Fruit fly (Drosophila melanogaster) whole organism, embryonic: Measurements from ENCODE around the gene Papss.

Experiments used
- Ada2b ChIP-seq: fragments of 200-800 bp; sonication (Bioruptor generic); IDR thresholded peaks from 2 replicates; pipeline ENCODE4 v1.3.6; 2022; ENCODE audit warnings: missing biosample characterization, missing genetic modification characterization
- Awh ChIP-seq: fragments of 200-800 bp; sonication (Bioruptor generic); IDR thresholded peaks from 2 replicates; pipeline ENCODE4, ENCODE4 v1.3.6; 2022; ENCODE audit warnings: missing biosample characterization, missing genetic modification characterization
- Bdp1 ChIP-seq: fragments of 200-800 bp; sonication (Bioruptor generic); optimal IDR thresholded peaks from 3 replicates; lab custom pipeline; 2016; ENCODE audit warnings: missing biosample characterization, missing genetic modification characterization
- CG12071 ChIP-seq: fragments of 200-800 bp; sonication (Bioruptor generic); optimal IDR thresholded peaks from 3 replicates; lab custom pipeline; 2018; ENCODE audit warnings: missing biosample characterization, mild to moderate bottlenecking, missing genetic modification characterization
- CG12659 ChIP-seq: fragments of 200-800 bp; sonication (Bioruptor generic); optimal IDR thresholded peaks from 3 replicates; lab custom pipeline; 2017; ENCODE audit warnings: mild to moderate bottlenecking, missing biosample characterization, missing genetic modification reagents, missing genetic modification characterization
- CG12769 ChIP-seq: fragments of 200-800 bp; sonication (Bioruptor generic); optimal IDR thresholded peaks from 2 replicates; lab custom pipeline; 2019; ENCODE audit warnings: missing biosample characterization, mild to moderate bottlenecking, missing genetic modification characterization, moderate library complexity
- CG14014 ChIP-seq: fragments of 200-800 bp; sonication (Bioruptor generic); IDR thresholded peaks from 2 replicates; pipeline ENCODE4 v1.3.6; 2022; ENCODE audit warnings: missing biosample characterization, missing genetic modification characterization
- CG14710 ChIP-seq: fragments of 200-800 bp; sonication (Bioruptor generic); optimal IDR thresholded peaks from 3 replicates; lab custom pipeline; 2019; ENCODE audit warnings: missing biosample characterization, mild to moderate bottlenecking, missing genetic modification characterization, moderate library complexity
- CG15514 ChIP-seq: fragments of 200-800 bp; sonication (Bioruptor generic); optimal IDR thresholded peaks from 3 replicates; lab custom pipeline; 2017; ENCODE audit warnings: missing biosample characterization, missing genetic modification characterization, mild to moderate bottlenecking, moderate library complexity, missing genetic modification reagents
- CG17361 ChIP-seq: fragments of 200-800 bp; sonication (Bioruptor generic); IDR thresholded peaks from 3 replicates; pipeline ENCODE4 v1.3.6; 2022; ENCODE audit warnings: missing biosample characterization, missing genetic modification characterization
- CG17829 ChIP-seq: fragments of 200-800 bp; optimal IDR thresholded peaks from 2 replicates; lab custom pipeline; 2019; ENCODE audit warnings: missing biosample characterization, mild to moderate bottlenecking, missing genetic modification characterization, moderate library complexity
- CG2678 ChIP-seq: fragments of 200-800 bp; sonication (Bioruptor generic); optimal IDR thresholded peaks from 3 replicates; lab custom pipeline; 2019; ENCODE audit warnings: missing biosample characterization, mild to moderate bottlenecking, missing genetic modification characterization, moderate library complexity
- CG30431 ChIP-seq: fragments of 200-800 bp; sonication (Bioruptor generic); optimal IDR thresholded peaks from 2 replicates; lab custom pipeline; 2017; ENCODE audit warnings: missing biosample characterization, missing genetic modification characterization
- CG31365 ChIP-seq: fragments of 200-800 bp; sonication (Bioruptor generic); optimal IDR thresholded peaks from 2 replicates; lab custom pipeline; 2018; ENCODE audit warnings: missing biosample characterization, mild to moderate bottlenecking, missing genetic modification characterization
- CG3163 ChIP-seq: fragments of 200-800 bp; sonication (Bioruptor generic); optimal IDR thresholded peaks from 3 replicates; lab custom pipeline; 2016; ENCODE audit warnings: missing biosample characterization, missing genetic modification characterization
- CG3281 ChIP-seq: fragments of 200-800 bp; sonication (Bioruptor generic); optimal IDR thresholded peaks from 3 replicates; lab custom pipeline; 2017; ENCODE audit warnings: missing biosample characterization, mild to moderate bottlenecking, missing genetic modification characterization
- CG34376 ChIP-seq: fragments of 200-800 bp; sonication (Bioruptor generic); optimal IDR thresholded peaks from 2 replicates; lab custom pipeline; 2018; ENCODE audit warnings: missing biosample characterization, mild to moderate bottlenecking, missing genetic modification characterization
- CG3726 ChIP-seq: fragments of 200-800 bp; sonication (Bioruptor generic); IDR thresholded peaks from 3 replicates; pipeline ENCODE4, ENCODE4 v1.3.6; 2022; ENCODE audit warnings: missing biosample characterization, missing genetic modification characterization
- CG5953 ChIP-seq: fragments of 200-800 bp; sonication (Bioruptor generic); IDR thresholded peaks from 2 replicates; pipeline ENCODE4 v1.3.6; 2022; ENCODE audit warnings: missing biosample characterization, missing genetic modification characterization
- CG6654 ChIP-seq: fragments of 200-800 bp; sonication (Bioruptor generic); optimal IDR thresholded peaks from 2 replicates; lab custom pipeline; 2017; ENCODE audit warnings: missing biosample characterization, mild to moderate bottlenecking, missing genetic modification characterization
- CG7928 ChIP-seq: fragments of 200-800 bp; sonication (Bioruptor generic); optimal IDR thresholded peaks from 2 replicates; lab custom pipeline; 2017; ENCODE audit warnings: missing biosample characterization, mild to moderate bottlenecking, missing genetic modification characterization
- CG7963 ChIP-seq: fragments of 200-800 bp; sonication (Bioruptor generic); IDR thresholded peaks from 3 replicates; pipeline ENCODE4 v1.3.6; 2022; ENCODE audit warnings: missing biosample characterization, missing genetic modification characterization; ENCODE audit not compliant: partially characterized antibody
- CG9727 ChIP-seq: fragments of 200-800 bp; sonication (Bioruptor generic); optimal IDR thresholded peaks from 3 replicates; lab custom pipeline; 2017; ENCODE audit warnings: missing biosample characterization, mild to moderate bottlenecking, missing genetic modification characterization
- CrebB ChIP-seq: fragments of 200-800 bp; sonication (Bioruptor generic); optimal IDR thresholded peaks from 3 replicates; lab custom pipeline; 2018; ENCODE audit warnings: missing biosample characterization, mild to moderate bottlenecking, missing genetic modification characterization
- Deaf1 ChIP-seq: fragments of 200-800 bp; optimal IDR thresholded peaks from 3 replicates; lab custom pipeline; 2019; ENCODE audit warnings: missing biosample characterization, mild to moderate bottlenecking, missing genetic modification characterization, moderate library complexity
- H15 ChIP-seq: fragments of 200-800 bp; sonication (Bioruptor generic); IDR thresholded peaks from 3 replicates; pipeline ENCODE4 v1.3.6; 2022; ENCODE audit warnings: missing biosample characterization, missing genetic modification characterization
- Lim3 ChIP-seq: fragments of 200-800 bp; sonication (Bioruptor generic); IDR thresholded peaks from 2 replicates; pipeline ENCODE4 v1.3.6; 2022; ENCODE audit warnings: missing biosample characterization, missing genetic modification characterization
- NC2β ChIP-seq: fragments of 200-800 bp; sonication (Bioruptor generic); optimal IDR thresholded peaks from 2 replicates; lab custom pipeline; 2016; ENCODE audit warnings: missing biosample characterization, missing genetic modification characterization
- NFAT ChIP-seq: fragments of 200-800 bp; sonication (Bioruptor generic); IDR thresholded peaks from 2 replicates; pipeline ENCODE4 v1.3.6; 2022; ENCODE audit warnings: missing biosample characterization, missing genetic modification characterization
- Nf-YA ChIP-seq: fragments of 200-800 bp; sonication (Bioruptor generic); IDR thresholded peaks from 2 replicates; pipeline ENCODE4 v1.3.6; 2022; ENCODE audit warnings: missing biosample characterization, missing genetic modification characterization
- Sry-β ChIP-seq: fragments of 200-800 bp; sonication (Bioruptor generic); optimal IDR thresholded peaks from 2 replicates; lab custom pipeline; 2018; ENCODE audit warnings: missing biosample characterization, mild to moderate bottlenecking, missing genetic modification characterization, moderate library complexity
- amos ChIP-seq: fragments of 200-800 bp; sonication (Bioruptor generic); IDR thresholded peaks from 2 replicates; pipeline ENCODE4 v1.3.6; 2022; ENCODE audit warnings: missing biosample characterization, missing genetic modification characterization; ENCODE audit not compliant: partially characterized antibody
- az2 ChIP-seq: fragments of 200-800 bp; sonication (Bioruptor generic); optimal IDR thresholded peaks from 3 replicates; lab custom pipeline; 2016; ENCODE audit warnings: missing biosample characterization, missing genetic modification characterization
- bab2 ChIP-seq: fragments of 200-800 bp; sonication (Bioruptor generic); optimal IDR thresholded peaks from 2 replicates; lab custom pipeline; 2016; ENCODE audit warnings: missing biosample characterization, missing genetic modification characterization
- bigmax ChIP-seq: fragments of 200-800 bp; sonication (Bioruptor generic); optimal IDR thresholded peaks from 2 replicates; lab custom pipeline; 2018; ENCODE audit warnings: missing biosample characterization, mild to moderate bottlenecking, missing genetic modification characterization
- chif ChIP-seq, 2 experiments: fragments of 200-800 bp; sonication (Bioruptor generic); optimal IDR thresholded peaks; 3 replicates each; lab custom pipeline; 2016; ENCODE audit warnings: missing biosample characterization in 2 of 2, missing genetic modification characterization in 2 of 2
- gsb ChIP-seq: fragments of 200-800 bp; sonication (Bioruptor generic); IDR thresholded peaks from 2 replicates; pipeline ENCODE4 v1.3.6; 2022; ENCODE audit warnings: missing biosample characterization, missing genetic modification characterization
- jumu ChIP-seq: fragments of 200-800 bp; sonication (Bioruptor generic); optimal IDR thresholded peaks from 3 replicates; lab custom pipeline; 2016; ENCODE audit warnings: missing biosample characterization, missing genetic modification characterization
- kah ChIP-seq: fragments of 200-800 bp; sonication (Bioruptor generic); optimal IDR thresholded peaks from 2 replicates; lab custom pipeline; 2018; ENCODE audit warnings: missing biosample characterization, mild to moderate bottlenecking, missing genetic modification characterization
- lola ChIP-seq, 3 experiments: fragments of >200 bp in 2 of 3; fragments of 200-800 bp in 1 of 3; sonication (Bioruptor generic) in 1 of 3; optimal IDR thresholded peaks; 2 replicates each; lab custom pipeline; 2017 to 2019; ENCODE audit warnings: missing biosample characterization in 3 of 3, missing genetic modification characterization in 3 of 3, mild to moderate bottlenecking in 1 of 3, moderate library complexity in 1 of 3
- mam ChIP-seq: fragments of 200-800 bp; sonication (Bioruptor generic); optimal IDR thresholded peaks from 3 replicates; lab custom pipeline; 2016; ENCODE audit warnings: missing biosample characterization, missing genetic modification characterization
- org-1 ChIP-seq: fragments of 200-800 bp; sonication (Bioruptor generic); optimal IDR thresholded peaks from 2 replicates; lab custom pipeline; 2017; ENCODE audit warnings: missing biosample characterization, missing genetic modification characterization
- pita ChIP-seq: fragments of 200-800 bp; sonication (Bioruptor generic); optimal IDR thresholded peaks from 2 replicates; lab custom pipeline; 2017; ENCODE audit warnings: missing biosample characterization, mild to moderate bottlenecking, missing genetic modification characterization
- psq ChIP-seq: fragments of 200-800 bp; sonication (Bioruptor generic); optimal IDR thresholded peaks from 2 replicates; lab custom pipeline; 2017; ENCODE audit warnings: missing biosample characterization, missing genetic modification characterization
- repo ChIP-seq: fragments of 200-800 bp; sonication (Bioruptor generic); optimal IDR thresholded peaks from 2 replicates; lab custom pipeline; 2016; ENCODE audit warnings: missing biosample characterization, missing genetic modification characterization
- ro ChIP-seq: fragments of 200-800 bp; sonication (Bioruptor generic); IDR thresholded peaks from 2 replicates; pipeline ENCODE4 v1.3.6; 2022; ENCODE audit warnings: missing biosample characterization, missing genetic modification characterization
- seq ChIP-seq: fragments of 200-800 bp; sonication (Bioruptor generic); IDR thresholded peaks from 2 replicates; pipeline ENCODE4 v1.3.6; 2022; ENCODE audit warnings: missing biosample characterization, missing genetic modification characterization
- sqz ChIP-seq: fragments of 200-800 bp; sonication (Bioruptor generic); optimal IDR thresholded peaks from 3 replicates; lab custom pipeline; 2018; ENCODE audit warnings: missing biosample characterization, mild to moderate bottlenecking, missing genetic modification characterization
- tna ChIP-seq: fragments of 200-800 bp; sonication (Bioruptor generic); IDR thresholded peaks from 2 replicates; pipeline ENCODE4 v1.3.6; 2022; ENCODE audit warnings: missing biosample characterization, missing genetic modification characterization; ENCODE audit not compliant: partially characterized antibody
- zfh1 ChIP-seq: fragments of 200-800 bp; sonication (Bioruptor generic); IDR thresholded peaks from 3 replicates; pipeline ENCODE4 v1.3.6; 2022; ENCODE audit warnings: missing biosample characterization, missing genetic modification characterization

Gene Papss

dm6 chr3L:19815472-19816150 is 29.5 kb upstream of the Papss start, which contains the start of gene cyc (continued):
- TF ChIP-seq CG7928 (GFP tag; lab: Kevin White, UChicago), result no peak
- TF ChIP-seq CG3163, result no peak
- no peak for TF ChIP-seq CG17361 (GFP tag; lab: Robert Waterston, UW)
- no peak for TF ChIP-seq mam (GFP tag; lab: Kevin White, UChicago)
- no peak for TF ChIP-seq H15 (GFP tag; lab: Robert Waterston, UW)
- TF ChIP-seq CG12071 (GFP tag; lab: Kevin White, UChicago), result no peak
- no peak for TF ChIP-seq az2
- no peak for TF ChIP-seq org-1 (GFP tag; lab: Kevin White, UChicago)
- no peak for TF ChIP-seq seq (GFP tag; lab: Robert Waterston, UW)
- TF ChIP-seq repo (GFP tag; lab: Kevin White, UChicago), result no peak
- no peak for TF ChIP-seq CG5953 (GFP tag; lab: Robert Waterston, UW)
- TF ChIP-seq zfh1 (GFP tag; lab: Robert Waterston, UW), result 0 out of 3 replicates have a peak, but pooled peaks have one; percentile 11
- TF ChIP-seq amos, result no peak; the same call in 1 of the 2 replicates
- TF ChIP-seq Deaf1 (tag; lab: Kevin White, UChicago), result peak; percentile 84
- TF ChIP-seq Nf-YA (GFP tag; lab: Robert Waterston, UW), result no peak
- TF ChIP-seq chif (GFP tag; optimal IDR thresholded peaks at IDR 0.05; lab: Kevin White, UChicago), result no peak
- no peak for TF ChIP-seq CG2678 (tag; lab: Kevin White, UChicago)
- TF ChIP-seq tna (GFP tag; lab: Robert Waterston, UW), result no peak
- TF ChIP-seq Awh (GFP tag; lab: Robert Waterston, UW), result no peak
- TF ChIP-seq kah (GFP tag; lab: Kevin White, UChicago), result no peak
- no peak for TF ChIP-seq Sry-β (GFP tag; lab: Kevin White, UChicago)
- TF ChIP-seq lola (GFP tag; optimal IDR thresholded peaks at IDR 0.05; lab: Kevin White, UChicago), result no peak
- TF ChIP-seq bab2 (GFP tag; lab: Kevin White, UChicago), result no peak
- TF ChIP-seq CG6654 (GFP tag; lab: Kevin White, UChicago), result no peak
- TF ChIP-seq CG15514 (GFP tag; lab: Kevin White, UChicago), result peak; percentile 84
- no peak for TF ChIP-seq Lim3 (GFP tag; lab: Robert Waterston, UW)
- no peak for TF ChIP-seq Bdp1 (GFP tag; lab: Kevin White, UChicago)
- TF ChIP-seq Ada2b, result no peak
- no peak for TF ChIP-seq CG30431
- TF ChIP-seq gsb (GFP tag; lab: Robert Waterston, UW), result no peak
- TF ChIP-seq CG14014 (GFP tag; lab: Robert Waterston, UW), result no peak
- no peak for TF ChIP-seq CG3281 (GFP tag; lab: Kevin White, UChicago)
- no peak for TF ChIP-seq NFAT (GFP tag; lab: Robert Waterston, UW)
- peak; percentile 9 for TF ChIP-seq CG34376 (GFP tag; lab: Kevin White, UChicago)
- peak; percentile 36 for TF ChIP-seq CG12659
- no peak for TF ChIP-seq psq (GFP tag; lab: Kevin White, UChicago)
- no peak for TF ChIP-seq jumu (GFP tag; lab: Kevin White, UChicago)

- no peak for TF ChIP-seq CG31365
- TF ChIP-seq NC2β, result peak; percentile 58
- peak; percentile 85 for TF ChIP-seq CG17829 (tag; lab: Kevin White, UChicago)
- TF ChIP-seq sqz (GFP tag; lab: Kevin White, UChicago), result no peak
- peak; percentile 96 for TF ChIP-seq CG7963 (GFP tag; lab: Robert Waterston, UW)
- no peak for TF ChIP-seq CrebB (tag; lab: Kevin White, UChicago)
- no peak for TF ChIP-seq bigmax (GFP tag; lab: Kevin White, UChicago)
- no peak for TF ChIP-seq ro (GFP tag; lab: Robert Waterston, UW)
- TF ChIP-seq CG12769, result peak; percentile 47
- no peak for TF ChIP-seq CG3726
- no peak for TF ChIP-seq pita (GFP tag; lab: Kevin White, UChicago)
- peak; percentile 83 for TF ChIP-seq CG9727 (GFP tag; lab: Kevin White, UChicago)
- peak; percentile 87 for TF ChIP-seq CG14710 (tag; lab: Kevin White, UChicago)
These were observed 27.1 kb upstream of the Papss start, which contains the start of the genes Fibp and Deaf1 for dm6 chr3L:19817807-19818531. Gene Fibp (minus strand): TSS chr3L:19817967. Gene Deaf1 (plus strand): TSS chr3L:19818174.
